Worm (Caenorhabditis elegans) whole organism, late embryonic: ENCODE results near the gene W09D10.5.

Experiments
- C08G9.2 ChIP-seq: sonication (generic microtip); optimal IDR thresholded peaks from 2 replicates; lab custom pipeline; 2016; ENCODE audit warnings: mild to moderate bottlenecking, missing genetic modification characterization, moderate library complexity, missing compliant biosample characterization
- C38D4.7 ChIP-seq: fragments of 200-800 bp; sonication (Bioruptor generic); optimal IDR thresholded peaks from 2 replicates; lab custom pipeline; 2018; ENCODE audit warnings: mild to moderate bottlenecking, missing genetic modification characterization, moderate library complexity, missing compliant biosample characterization
- K02D7.2 ChIP-seq: sonication (generic microtip); optimal IDR thresholded peaks from 2 replicates; lab custom pipeline; 2017; ENCODE audit warnings: mild to moderate bottlenecking, missing genetic modification characterization, missing compliant biosample characterization
- T23F11.4 ChIP-seq: fragments of 200-800 bp; sonication (Bioruptor generic); optimal IDR thresholded peaks from 2 replicates; lab custom pipeline; 2018; ENCODE audit warnings: mild to moderate bottlenecking, missing genetic modification characterization, missing compliant biosample characterization
- Y22D7AL.16 ChIP-seq: sonication (generic microtip); optimal IDR thresholded peaks from 2 replicates; lab custom pipeline; 2016; ENCODE audit warnings: missing genetic modification characterization, missing compliant biosample characterization
- ahr-1 ChIP-seq: sonication (generic microtip); optimal IDR thresholded peaks from 2 replicates; lab custom pipeline; 2016; ENCODE audit warnings: missing genetic modification characterization, missing compliant biosample characterization
- ama-1 ChIP-seq: fragments of 150-350 bp; optimal IDR thresholded peaks from 2 replicates; lab custom pipeline; 2014
- ceh-14 ChIP-seq: sonication (generic microtip); optimal IDR thresholded peaks from 2 replicates; lab custom pipeline; 2016; ENCODE audit warnings: missing genotype, missing genetic modification characterization, missing compliant biosample characterization
- ceh-18 ChIP-seq: sonication (generic microtip); optimal IDR thresholded peaks from 2 replicates; lab custom pipeline; 2016; ENCODE audit warnings: missing genetic modification characterization, missing compliant biosample characterization
- ceh-19 ChIP-seq: fragments of 200-800 bp; sonication (Bioruptor generic); optimal IDR thresholded peaks from 2 replicates; lab custom pipeline; 2018; ENCODE audit warnings: mild to moderate bottlenecking, missing genetic modification characterization, missing compliant biosample characterization
- ceh-2 ChIP-seq: sonication (generic microtip); optimal IDR thresholded peaks from 2 replicates; lab custom pipeline; 2016; ENCODE audit warnings: missing genotype, missing genetic modification characterization, missing compliant biosample characterization
- ceh-22 ChIP-seq: sonication (generic microtip); optimal IDR thresholded peaks from 2 replicates; lab custom pipeline; 2017; ENCODE audit warnings: missing biosample characterization, missing genetic modification characterization
- ceh-24 ChIP-seq: sonication (generic microtip); optimal IDR thresholded peaks from 2 replicates; lab custom pipeline; 2016; ENCODE audit warnings: mild to moderate bottlenecking, missing genetic modification characterization, missing compliant biosample characterization
- ceh-31 ChIP-seq: sonication (generic microtip); optimal IDR thresholded peaks from 2 replicates; lab custom pipeline; 2016; ENCODE audit warnings: missing genetic modification characterization, missing compliant biosample characterization
- ceh-45 ChIP-seq: fragments of 200-800 bp; sonication (Bioruptor generic); IDR thresholded peaks from 2 replicates; pipeline ENCODE4 v1.3.6; 2022; ENCODE audit warnings: missing genetic modification reagents, missing genetic modification characterization, missing compliant biosample characterization
- ceh-6 ChIP-seq: fragments of 200-800 bp; sonication (Bioruptor generic); optimal IDR thresholded peaks from 2 replicates; lab custom pipeline; 2018; ENCODE audit warnings: mild to moderate bottlenecking, missing genetic modification characterization, missing compliant biosample characterization
- che-1 ChIP-seq: sonication (generic microtip); optimal IDR thresholded peaks from 2 replicates; lab custom pipeline; 2016; ENCODE audit warnings: mild to moderate bottlenecking, missing genetic modification characterization, missing compliant biosample characterization
- dmd-4 ChIP-seq: sonication (generic microtip); optimal IDR thresholded peaks from 2 replicates; lab custom pipeline; 2016; ENCODE audit warnings: borderline replicate concordance, missing genetic modification characterization, missing compliant biosample characterization
- dve-1 ChIP-seq: sonication (generic microtip); optimal IDR thresholded peaks from 2 replicates; lab custom pipeline; 2017; ENCODE audit warnings: antibody characterized with exemption, mild to moderate bottlenecking, missing genetic modification characterization, missing compliant biosample characterization
- elt-4 ChIP-seq: sonication (generic microtip); optimal IDR thresholded peaks from 2 replicates; lab custom pipeline; 2016; ENCODE audit warnings: missing genetic modification characterization, missing compliant biosample characterization
- ets-4 ChIP-seq: sonication (generic microtip); optimal IDR thresholded peaks from 2 replicates; lab custom pipeline; 2016; ENCODE audit warnings: missing genetic modification characterization, missing compliant biosample characterization
- eyg-1 ChIP-seq: sonication (generic microtip); optimal IDR thresholded peaks from 2 replicates; lab custom pipeline; 2016; ENCODE audit warnings: missing genotype, missing genetic modification characterization, missing compliant biosample characterization
- gmeb-2 ChIP-seq: sonication (generic microtip); optimal IDR thresholded peaks from 2 replicates; lab custom pipeline; 2016; ENCODE audit warnings: missing genetic modification characterization, inconsistent platforms, missing compliant biosample characterization
- hlh-13 ChIP-seq: fragments of 200-800 bp; sonication (Bioruptor generic); optimal IDR thresholded peaks from 2 replicates; lab custom pipeline; 2018; ENCODE audit warnings: mild to moderate bottlenecking, missing genetic modification characterization, missing compliant biosample characterization
- hlh-15 ChIP-seq: sonication (generic microtip); optimal IDR thresholded peaks from 2 replicates; lab custom pipeline; 2016; ENCODE audit warnings: missing genetic modification characterization, missing compliant biosample characterization
- hlh-6 ChIP-seq: sonication (generic microtip); optimal IDR thresholded peaks from 2 replicates; lab custom pipeline; 2016; ENCODE audit warnings: missing genotype, missing genetic modification characterization, missing compliant biosample characterization
- hlh-8 ChIP-seq: sonication (generic microtip); optimal IDR thresholded peaks from 2 replicates; lab custom pipeline; 2016; ENCODE audit warnings: missing genotype, missing genetic modification characterization, missing compliant biosample characterization
- lin-11 ChIP-seq: fragments of 200-800 bp; sonication (Bioruptor generic); optimal IDR thresholded peaks from 2 replicates; lab custom pipeline; 2018; ENCODE audit warnings: mild to moderate bottlenecking, missing genetic modification characterization, missing compliant biosample characterization
- madf-2 ChIP-seq: sonication (generic microtip); optimal IDR thresholded peaks from 2 replicates; lab custom pipeline; 2017; ENCODE audit warnings: missing genetic modification characterization, missing compliant biosample characterization
- mec-3 ChIP-seq: sonication (generic microtip); optimal IDR thresholded peaks from 2 replicates; lab custom pipeline; 2016; ENCODE audit warnings: borderline replicate concordance, missing genetic modification characterization, missing compliant biosample characterization
- nfya-1 ChIP-seq: sonication (generic microtip); optimal IDR thresholded peaks from 2 replicates; lab custom pipeline; 2017; ENCODE audit warnings: missing genetic modification characterization, mild to moderate bottlenecking, missing compliant biosample characterization, antibody characterized with exemption, moderate library complexity
- nhr-11 ChIP-seq: fragments of 150-350 bp; optimal IDR thresholded peaks from 2 replicates; lab custom pipeline; 2014; ENCODE audit warnings: missing biosample characterization, missing genetic modification characterization
- npax-4 ChIP-seq: sonication (generic microtip); optimal IDR thresholded peaks from 2 replicates; lab custom pipeline; 2016; ENCODE audit warnings: missing genetic modification characterization, missing compliant biosample characterization
- pag-3 ChIP-seq: sonication (generic microtip); optimal IDR thresholded peaks from 2 replicates; lab custom pipeline; 2016; ENCODE audit warnings: missing compliant biosample characterization, missing genetic modification characterization, borderline replicate concordance
- pat-9 ChIP-seq: fragments of 200-800 bp; sonication (Bioruptor generic); optimal IDR thresholded peaks from 2 replicates; lab custom pipeline; 2018; ENCODE audit warnings: mild to moderate bottlenecking, missing genetic modification characterization, moderate library complexity, missing compliant biosample characterization
- pax-1 ChIP-seq: fragments of 150-350 bp; optimal IDR thresholded peaks from 2 replicates; lab custom pipeline; 2014; ENCODE audit warnings: missing biosample characterization, missing genetic modification characterization
- pha-2 ChIP-seq: sonication (generic microtip); optimal IDR thresholded peaks from 2 replicates; lab custom pipeline; 2017; ENCODE audit warnings: mild to moderate bottlenecking, missing genetic modification characterization, missing compliant biosample characterization
- pha-4 ChIP-seq: fragments of 150-350 bp; optimal IDR thresholded peaks from 2 replicates; lab custom pipeline; 2018; ENCODE audit warnings: missing biosample characterization, missing genetic modification reagents, missing genetic modification characterization
- pqm-1 ChIP-seq: sonication (generic microtip); optimal IDR thresholded peaks from 2 replicates; lab custom pipeline; 2016; ENCODE audit warnings: missing genetic modification characterization, missing compliant biosample characterization
- pros-1 ChIP-seq: fragments of 150-350 bp; optimal IDR thresholded peaks from 2 replicates; lab custom pipeline; 2014; ENCODE audit warnings: missing biosample characterization, missing genetic modification reagents, missing genetic modification characterization
- ref-2 ChIP-seq: sonication (generic microtip); optimal IDR thresholded peaks from 2 replicates; lab custom pipeline; 2016; ENCODE audit warnings: missing genetic modification characterization, missing compliant biosample characterization
- sdc-2 ChIP-seq: sonication (generic microtip); optimal IDR thresholded peaks from 2 replicates; lab custom pipeline; 2016; ENCODE audit warnings: missing genotype, missing genetic modification characterization, missing compliant biosample characterization
- tbx-7 ChIP-seq: sonication (generic microtip); optimal IDR thresholded peaks from 2 replicates; lab custom pipeline; 2016; ENCODE audit warnings: missing genotype, missing genetic modification characterization, missing compliant biosample characterization
- ttx-3 ChIP-seq: sonication (generic microtip); optimal IDR thresholded peaks from 2 replicates; lab custom pipeline; 2016; ENCODE audit warnings: missing genetic modification reagents, missing genetic modification characterization, missing compliant biosample characterization
- unc-3 ChIP-seq, 2 experiments: fragments of 200-800 bp in 1 of 2; sonication (Bioruptor generic) in 1 of 2; sonication (generic microtip) in 1 of 2; conservative IDR thresholded peaks in 1 of 2; optimal IDR thresholded peaks in 1 of 2; 2 replicates each; pipeline versions ENCODE4 v1.3.6 to Lab custom; 2016 to 2022; ENCODE audit warnings: missing compliant biosample characterization in 2 of 2, missing genetic modification characterization in 2 of 2, missing genetic modification reagents in 1 of 2
- unc-55 ChIP-seq: sonication (generic microtip); optimal IDR thresholded peaks from 2 replicates; lab custom pipeline; 2017; ENCODE audit warnings: missing biosample characterization, missing genetic modification reagents, missing genetic modification characterization
- unc-86 ChIP-seq: sonication (generic microtip); optimal IDR thresholded peaks from 2 replicates; lab custom pipeline; 2016; ENCODE audit warnings: missing genetic modification characterization, missing compliant biosample characterization
- zip-5 ChIP-seq: sonication (generic microtip); optimal IDR thresholded peaks from 2 replicates; lab custom pipeline; 2016; ENCODE audit warnings: missing genetic modification characterization, missing compliant biosample characterization
- ztf-16 ChIP-seq: sonication (generic microtip); optimal IDR thresholded peaks from 2 replicates; lab custom pipeline; 2017; ENCODE audit warnings: missing genetic modification characterization, missing compliant biosample characterization

Gene W09D10.5

ce11 chrIII:10730510-10730909 is 19.2 kb upstream of the W09D10.5 start, which contains the start of gene tat-3:
TSS of gene tat-3 (minus strand) at chrIII:10730705.
- no peak for TF ChIP-seq eyg-1 (tag; lab: Kevin White, UChicago)
- TF ChIP-seq pros-1, result no peak
- TF ChIP-seq nfya-1 (tag; lab: Kevin White, UChicago), result no peak
- TF ChIP-seq unc-55 (GFP tag; lab: Kevin White, UChicago), result no peak
- no peak for TF ChIP-seq pqm-1 (tag; lab: Kevin White, UChicago)
- TF ChIP-seq ceh-19 (GFP tag; lab: Kevin White, UChicago), result no peak
- no peak for TF ChIP-seq ref-2
- no peak for TF ChIP-seq che-1 (tag; lab: Kevin White, UChicago)
- no peak for TF ChIP-seq pha-2
- TF ChIP-seq pag-3 (tag; lab: Kevin White, UChicago), result no peak
- no peak for TF ChIP-seq ceh-2 (tag; lab: Kevin White, UChicago)
- no peak for TF ChIP-seq dve-1
- TF ChIP-seq Y22D7AL.16 (tag; lab: Kevin White, UChicago), result no peak
- TF ChIP-seq K02D7.2, result no peak

- TF ChIP-seq hlh-8 (tag; lab: Kevin White, UChicago), result no peak
- no peak for TF ChIP-seq ceh-14
- no peak for TF ChIP-seq ama-1 (lab: Kevin White, UChicago)
- no peak for TF ChIP-seq ets-4
- TF ChIP-seq ceh-22 (tag; lab: Kevin White, UChicago), result no peak
- no peak for TF ChIP-seq ceh-2 (tag; lab: Kevin White, UChicago)
These were observed 9.7 kb upstream of the W09D10.5 start for ce11 chrIII:10721056-10721455.

- TF ChIP-seq K02D7.2, result no peak
- no peak for TF ChIP-seq C08G9.2
- no peak for TF ChIP-seq mec-3 (tag; lab: Kevin White, UChicago)
- no peak for TF ChIP-seq ttx-3
- TF ChIP-seq zip-5 (tag; lab: Kevin White, UChicago), result no peak
- no peak for TF ChIP-seq T23F11.4
- no peak for TF ChIP-seq ceh-6
- TF ChIP-seq dve-1, result no peak
- peak; percentile 68 for TF ChIP-seq ceh-18 (tag; lab: Kevin White, UChicago)
- no peak for TF ChIP-seq sdc-2 (tag; lab: Kevin White, UChicago)
- TF ChIP-seq ceh-24 (tag; lab: Kevin White, UChicago), result no peak
- no peak for TF ChIP-seq pat-9 (tag; lab: Kevin White, UChicago)
- TF ChIP-seq gmeb-2 (tag; lab: Kevin White, UChicago), result no peak
- peak; percentile 85 for TF ChIP-seq ceh-31
- no peak; the same call in 1 of the 2 replicates for TF ChIP-seq unc-3 (GFP tag; conservative IDR thresholded peaks at IDR 0.05; lab: Robert Waterston, UW)
- no peak for TF ChIP-seq unc-3 (tag; optimal IDR thresholded peaks at IDR 0.05; lab: Kevin White, UChicago)
- no peak for TF ChIP-seq ceh-22 (tag; lab: Kevin White, UChicago)
- TF ChIP-seq ceh-14, result peak; percentile 49
- no peak for TF ChIP-seq eyg-1 (tag; lab: Kevin White, UChicago)
- TF ChIP-seq hlh-6 (tag; lab: Kevin White, UChicago), result no peak
- no peak for TF ChIP-seq hlh-13 (GFP tag; lab: Kevin White, UChicago)
- TF ChIP-seq elt-4 (tag; lab: Kevin White, UChicago), result no peak
- no peak for TF ChIP-seq ceh-45 (GFP tag; lab: Robert Waterston, UW)
- no peak for TF ChIP-seq npax-4 (tag; lab: Kevin White, UChicago)
- TF ChIP-seq ahr-1 (tag; lab: Kevin White, UChicago), result no peak
- TF ChIP-seq unc-55 (GFP tag; lab: Kevin White, UChicago), result peak; percentile 90
- no peak for TF ChIP-seq tbx-7 (tag; lab: Kevin White, UChicago)
- TF ChIP-seq ceh-2 (tag; lab: Kevin White, UChicago), result peak; percentile 45
- TF ChIP-seq hlh-15 (tag; lab: Kevin White, UChicago), result no peak
- no peak for TF ChIP-seq pha-4 (tag; lab: Kevin White, UChicago)
- TF ChIP-seq ztf-16 (tag; lab: Kevin White, UChicago), result no peak
- no peak for TF ChIP-seq lin-11 (tag; lab: Kevin White, UChicago)
- TF ChIP-seq C38D4.7 (GFP tag; lab: Kevin White, UChicago), result no peak
- TF ChIP-seq Y22D7AL.16 (tag; lab: Kevin White, UChicago), result no peak
- TF ChIP-seq nhr-11 (tag; lab: Kevin White, UChicago), result no peak
- TF ChIP-seq pax-1 (tag; lab: Kevin White, UChicago), result no peak
- TF ChIP-seq unc-86, result no peak
- TF ChIP-seq dmd-4, result no peak
- no peak for TF ChIP-seq madf-2 (tag; lab: Kevin White, UChicago)
These were observed 8.8 kb upstream of the W09D10.5 start for ce11 chrIII:10720170-10720569.
